Worm (Caenorhabditis elegans) whole organism, L4 larva: Measurements from ENCODE around the gene dao-3.

Experiments used
- F26F4.8 ChIP-seq: fragments of 200-800 bp; sonication (Bioruptor generic); conservative IDR thresholded peaks from 2 replicates; pipeline ENCODE4 v1.3.6; 2022; ENCODE audit warnings: missing genetic modification characterization, missing compliant biosample characterization
- F37D6.2 ChIP-seq: sonication (generic microtip); optimal IDR thresholded peaks from 2 replicates; lab custom pipeline; 2016; ENCODE audit warnings: mild to moderate bottlenecking, missing genetic modification characterization, missing compliant biosample characterization
- F44E2.7 ChIP-seq: fragments of 200-800 bp; sonication (Bioruptor generic); IDR thresholded peaks from 2 replicates; pipeline ENCODE4 v2.1.2; 2022; ENCODE audit warnings: missing genetic modification characterization, missing compliant biosample characterization
- T20F7.1 ChIP-seq: fragments of 200-800 bp; sonication (Bioruptor generic); optimal IDR thresholded peaks from 2 replicates; lab custom pipeline; 2018; ENCODE audit warnings: mild to moderate bottlenecking, missing genetic modification characterization, missing compliant biosample characterization
- Y105C5A.15 ChIP-seq: fragments of 200-800 bp; sonication (Bioruptor generic); IDR thresholded peaks from 2 replicates; pipeline ENCODE4 v1.3.6; 2022; ENCODE audit warnings: missing genetic modification characterization, missing compliant biosample characterization
- ZK546.5 ChIP-seq, 2 experiments: sonication (generic microtip); optimal IDR thresholded peaks; 2 replicates each; lab custom pipeline; 2017; ENCODE audit warnings: missing biosample characterization in 2 of 2, missing genetic modification characterization in 2 of 2
- ama-1 ChIP-seq: fragments of 150-350 bp; optimal IDR thresholded peaks from 2 replicates; lab custom pipeline; 2014; ENCODE audit warnings: inconsistent platforms, mixed read lengths
- ceh-28 ChIP-seq: fragments of 150-350 bp; optimal IDR thresholded peaks from 2 replicates; lab custom pipeline; 2014; ENCODE audit warnings: missing biosample characterization, missing genetic modification reagents, missing genetic modification characterization
- ceh-32 ChIP-seq: sonication (generic microtip); optimal IDR thresholded peaks from 2 replicates; lab custom pipeline; 2016; ENCODE audit warnings: mild to moderate bottlenecking, missing genetic modification characterization, missing compliant biosample characterization; ENCODE audit not compliant: poor library complexity
- ceh-44 ChIP-seq: fragments of 200-800 bp; sonication (Bioruptor generic); IDR thresholded peaks from 2 replicates; pipeline ENCODE4 v1.3.6; 2022; ENCODE audit warnings: missing genetic modification reagents, missing genetic modification characterization, missing compliant biosample characterization
- ceh-82 ChIP-seq: sonication (generic microtip); optimal IDR thresholded peaks from 2 replicates; lab custom pipeline; 2017; ENCODE audit warnings: missing biosample characterization, missing genetic modification characterization
- ces-1 ChIP-seq: fragments of 150-350 bp; sonication (generic microtip); optimal IDR thresholded peaks from 4 replicates; lab custom pipeline; 2014; ENCODE audit warnings: missing biosample characterization, missing genetic modification reagents, missing genetic modification characterization
- ctbp-1 ChIP-seq: fragments of 200-800 bp; sonication (Bioruptor generic); IDR thresholded peaks from 2 replicates; pipeline ENCODE4 v1.3.6; 2022; ENCODE audit warnings: missing genetic modification reagents, missing genetic modification characterization, missing compliant biosample characterization
- daf-12 ChIP-seq: fragments of 150-350 bp; optimal IDR thresholded peaks from 2 replicates; lab custom pipeline; 2014; ENCODE audit warnings: missing biosample characterization, missing genetic modification reagents, missing genetic modification characterization
- daf-16 ChIP-seq, 3 experiments: sonication (generic microtip); optimal IDR thresholded peaks; 2 replicates each; lab custom pipeline; 2016 to 2017; ENCODE audit warnings: missing genetic modification characterization in 3 of 3, missing genetic modification reagents in 3 of 3, mild to moderate bottlenecking in 2 of 3, missing compliant biosample characterization in 2 of 3, missing biosample characterization in 1 of 3, moderate library complexity in 1 of 3
- daf-8 ChIP-seq: fragments of 200-800 bp; sonication (Bioruptor generic); IDR thresholded peaks from 2 replicates; pipeline ENCODE4 v1.3.6; 2022; ENCODE audit warnings: missing genetic modification characterization, missing compliant biosample characterization
- dmd-8 ChIP-seq: fragments of 200-800 bp; sonication (Bioruptor generic); IDR thresholded peaks from 2 replicates; pipeline ENCODE4 v1.3.6; 2022; ENCODE audit warnings: missing genetic modification characterization, missing compliant biosample characterization
- duxl-1 ChIP-seq: sonication (generic microtip); optimal IDR thresholded peaks from 2 replicates; lab custom pipeline; 2016; ENCODE audit warnings: mild to moderate bottlenecking, missing genetic modification characterization, moderate library complexity, missing compliant biosample characterization; ENCODE audit not compliant: poor library complexity
- egl-43 ChIP-seq: fragments of 200-800 bp; sonication (Bioruptor generic); IDR thresholded peaks from 2 replicates; pipeline ENCODE4 v1.3.6; 2022; ENCODE audit warnings: missing genetic modification reagents, missing genetic modification characterization, missing compliant biosample characterization
- gei-8 ChIP-seq: fragments of 200-800 bp; sonication (Bioruptor generic); optimal IDR thresholded peaks from 2 replicates; lab custom pipeline; 2018; ENCODE audit warnings: mild to moderate bottlenecking, missing genetic modification characterization, missing compliant biosample characterization
- hmg-1.1 ChIP-seq: fragments of 200-800 bp; sonication (Bioruptor generic); IDR thresholded peaks from 2 replicates; pipeline ENCODE4 v1.3.6; 2022; ENCODE audit warnings: missing genetic modification reagents, missing genetic modification characterization, missing compliant biosample characterization
- jun-1 ChIP-seq: fragments of 150-350 bp; optimal IDR thresholded peaks from 2 replicates; lab custom pipeline; 2014; ENCODE audit warnings: missing biosample characterization, missing genetic modification reagents, missing genetic modification characterization
- lin-13 ChIP-seq: fragments of 150-350 bp; optimal IDR thresholded peaks from 2 replicates; lab custom pipeline; 2014; ENCODE audit warnings: missing biosample characterization, missing genetic modification reagents, missing genetic modification characterization
- lin-38 ChIP-seq: fragments of 200-800 bp; sonication (Bioruptor generic); IDR thresholded peaks from 2 replicates; pipeline ENCODE4 v1.3.6; 2022; ENCODE audit warnings: missing genetic modification reagents, missing genetic modification characterization, missing compliant biosample characterization
- lin-39 ChIP-seq: fragments of 150-350 bp; optimal IDR thresholded peaks from 2 replicates; lab custom pipeline; 2014; ENCODE audit warnings: missing biosample characterization, missing genetic modification reagents, missing genetic modification characterization
- lir-3 ChIP-seq: sonication (generic microtip); optimal IDR thresholded peaks from 2 replicates; lab custom pipeline; 2016; ENCODE audit warnings: mild to moderate bottlenecking, missing genetic modification characterization, missing compliant biosample characterization
- lsy-2 ChIP-seq, 2 experiments: fragments of 150-350 bp in 1 of 2; sonication (generic microtip) in 1 of 2; optimal IDR thresholded peaks; 2 replicates each; lab custom pipeline; 2014 to 2017; ENCODE audit warnings: missing biosample characterization in 2 of 2, missing genetic modification characterization in 2 of 2
- madf-9 ChIP-seq: fragments of 200-800 bp; sonication (Bioruptor generic); conservative IDR thresholded peaks from 2 replicates; pipeline ENCODE4 v1.3.6; 2022; ENCODE audit warnings: missing genetic modification reagents, missing genetic modification characterization, missing compliant biosample characterization
- mdl-1 ChIP-seq, 2 experiments: fragments of 150-350 bp in 1 of 2; sonication (generic microtip) in 1 of 2; optimal IDR thresholded peaks; 2 replicates each; lab custom pipeline; 2014 to 2017; ENCODE audit warnings: missing biosample characterization in 2 of 2, missing genetic modification characterization in 2 of 2
- mep-1 ChIP-seq: fragments of 150-350 bp; sonication (generic microtip); optimal IDR thresholded peaks from 3 replicates; lab custom pipeline; 2014; ENCODE audit warnings: missing biosample characterization, missing genetic modification characterization
- mes-2 ChIP-seq: sonication (generic microtip); optimal IDR thresholded peaks from 2 replicates; lab custom pipeline; 2016; ENCODE audit warnings: missing genotype, mild to moderate bottlenecking, missing genetic modification characterization, missing compliant biosample characterization; ENCODE audit not compliant: poor library complexity, severe bottlenecking
- mxl-2 ChIP-seq: fragments of 200-800 bp; sonication (Bioruptor generic); conservative IDR thresholded peaks from 2 replicates; pipeline ENCODE4 v1.3.6; 2022; ENCODE audit warnings: missing genetic modification reagents, missing genetic modification characterization, missing compliant biosample characterization
- mxl-3 ChIP-seq: fragments of 200-800 bp; sonication (Bioruptor generic); optimal IDR thresholded peaks from 2 replicates; lab custom pipeline; 2018; ENCODE audit warnings: mild to moderate bottlenecking, missing genetic modification characterization, missing compliant biosample characterization
- nhr-10 ChIP-seq: fragments of 150-350 bp; optimal IDR thresholded peaks from 2 replicates; lab custom pipeline; 2014; ENCODE audit warnings: missing biosample characterization, missing genetic modification characterization
- nhr-111 ChIP-seq: fragments of 200-800 bp; sonication (Bioruptor generic); optimal IDR thresholded peaks from 2 replicates; lab custom pipeline; 2018; ENCODE audit warnings: mild to moderate bottlenecking, missing genetic modification characterization, missing compliant biosample characterization
- nhr-42 ChIP-seq: fragments of 200-800 bp; sonication (Bioruptor generic); IDR thresholded peaks from 2 replicates; pipeline ENCODE4 v1.3.6; 2022; ENCODE audit warnings: missing genetic modification characterization, missing compliant biosample characterization
- nhr-48 ChIP-seq: sonication (generic microtip); optimal IDR thresholded peaks from 2 replicates; lab custom pipeline; 2016; ENCODE audit warnings: mild to moderate bottlenecking, missing genetic modification characterization, missing compliant biosample characterization
- nhr-6 ChIP-seq: fragments of 150-350 bp; optimal IDR thresholded peaks from 2 replicates; lab custom pipeline; 2014; ENCODE audit warnings: missing biosample characterization, missing genetic modification characterization
- nhr-77 ChIP-seq: fragments of 150-350 bp; optimal IDR thresholded peaks from 2 replicates; lab custom pipeline; 2014; ENCODE audit warnings: missing biosample characterization, missing genetic modification characterization
- pha-4 ChIP-seq, 2 experiments: fragments of 150-350 bp in 1 of 2; fragments of 200-800 bp in 1 of 2; sonication (Bioruptor generic) in 1 of 2; IDR thresholded peaks in 1 of 2; optimal IDR thresholded peaks in 1 of 2; 2 replicates each; pipeline versions ENCODE4 v1.3.6 to Lab custom; 2014 to 2022; ENCODE audit warnings: missing genetic modification characterization in 2 of 2, missing genetic modification reagents in 2 of 2, missing biosample characterization in 1 of 2, missing compliant biosample characterization in 1 of 2
- pqm-1 ChIP-seq: sonication (generic microtip); optimal IDR thresholded peaks from 2 replicates; lab custom pipeline; 2017; ENCODE audit warnings: missing biosample characterization, missing genetic modification characterization
- rbr-2 ChIP-seq: sonication (generic microtip); optimal IDR thresholded peaks from 2 replicates; lab custom pipeline; 2016; ENCODE audit warnings: missing genotype, missing genetic modification characterization, missing compliant biosample characterization
- sdz-12 ChIP-seq: fragments of 200-800 bp; sonication (Bioruptor generic); optimal IDR thresholded peaks from 2 replicates; lab custom pipeline; 2018; ENCODE audit warnings: mild to moderate bottlenecking, missing genetic modification characterization, missing compliant biosample characterization
- skn-1 ChIP-seq: fragments of 150-350 bp; optimal IDR thresholded peaks from 2 replicates; lab custom pipeline; 2014; ENCODE audit warnings: missing biosample characterization, missing genetic modification characterization
- tra-1 ChIP-seq: fragments of 200-800 bp; sonication (Bioruptor generic); IDR thresholded peaks from 2 replicates; pipeline ENCODE4 v1.3.6; 2022; ENCODE audit warnings: missing genetic modification reagents, missing genetic modification characterization, missing compliant biosample characterization
- unc-62 ChIP-seq, 3 experiments: fragments of 150-350 bp in 1 of 3; sonication (generic microtip); optimal IDR thresholded peaks in 2 of 3; peaks in 1 of 3; 1 replicate in 1 of 3; 2 replicates in 2 of 3; lab custom pipeline; 2014 to 2017; ENCODE audit warnings: missing biosample characterization in 3 of 3, missing genetic modification characterization in 3 of 3, missing genetic modification reagents in 3 of 3, missing genotype in 1 of 3
- zfp-2 ChIP-seq: sonication (generic microtip); optimal IDR thresholded peaks from 2 replicates; lab custom pipeline; 2016; ENCODE audit warnings: mild to moderate bottlenecking, missing genetic modification characterization, missing compliant biosample characterization
- ztf-7 ChIP-seq: fragments of 150-350 bp; optimal IDR thresholded peaks from 2 replicates; lab custom pipeline; 2014; ENCODE audit warnings: missing biosample characterization, missing genetic modification characterization

The dao-3 gene

ce11 chrX:8109531-8109930, 23.2 kb upstream of the dao-3 start (continued):
- TF ChIP-seq rbr-2 (tag; lab: Kevin White, UChicago) (peak; percentile 8), ceh-44 (GFP tag; lab: Robert Waterston, UW) (no peak), Y105C5A.15 (GFP tag; lab: Robert Waterston, UW) (no peak), ceh-28 (tag; lab: Kevin White, UChicago) (no peak), F26F4.8 (no peak), gei-8 (GFP tag; lab: Kevin White, UChicago) (no peak), nhr-42 (GFP tag; lab: Robert Waterston, UW) (no peak), lir-3 (no peak), hmg-1.1 (GFP tag; lab: Robert Waterston, UW) (peak; percentile 70), mxl-2 (no peak), zfp-2 (tag; lab: Kevin White, UChicago) (no peak), nhr-48 (tag; lab: Kevin White, UChicago) (no peak), skn-1 (tag; lab: Kevin White, UChicago) (no peak), nhr-6 (tag; lab: Kevin White, UChicago) (no peak), ceh-82 (no peak), T20F7.1 (GFP tag; lab: Kevin White, UChicago) (no peak), nhr-77 (peak; percentile 26), ces-1 (no peak), mes-2 (tag; lab: Kevin White, UChicago) (peak; percentile 71), ceh-32 (tag; lab: Kevin White, UChicago) (no peak)

- TF ChIP-seq dmd-8 = no peak
- no peak for TF ChIP-seq tra-1
- no peak for TF ChIP-seq F37D6.2 (tag; lab: Kevin White, UChicago)
- TF ChIP-seq pqm-1 (tag; lab: Kevin White, UChicago) = no peak
- TF ChIP-seq lin-38 = no peak
- no peak for TF ChIP-seq ceh-32 (tag; lab: Kevin White, UChicago)
- no peak for TF ChIP-seq F44E2.7 (GFP tag; lab: Robert Waterston, UW)
- TF ChIP-seq ceh-44 (GFP tag; lab: Robert Waterston, UW) = no peak
- no peak for TF ChIP-seq mep-1
- TF ChIP-seq nhr-48 (tag; lab: Kevin White, UChicago) = no peak
- no peak for TF ChIP-seq daf-8 (GFP tag; lab: Robert Waterston, UW)
- no peak for TF ChIP-seq ctbp-1 (GFP tag; lab: Robert Waterston, UW)
- no peak for TF ChIP-seq unc-62 (GFP tag; optimal IDR thresholded peaks at IDR 0.05 in 1 of 2; lab: Kevin White, UChicago)
- TF ChIP-seq unc-62 (tag; optimal IDR thresholded peaks at IDR 0.05; lab: Kevin White, UChicago) = no peak
- TF ChIP-seq duxl-1 = no peak
- no peak for TF ChIP-seq lin-13 (GFP tag; lab: Kevin White, UChicago)
- TF ChIP-seq pha-4 (GFP tag; IDR thresholded peaks at IDR 0.05; lab: Robert Waterston, UW) = no peak
- no peak for TF ChIP-seq pha-4 (tag; optimal IDR thresholded peaks at IDR 0.05; lab: Kevin White, UChicago)
- TF ChIP-seq nhr-10 (tag; lab: Kevin White, UChicago) = no peak
- TF ChIP-seq, all 104 proteins: peak for 0
Observed at ce11 chrX:8107921-8108320, 21.6 kb upstream of the dao-3 start, which contains the start of gene K07E3.9. K07E3.9 (plus strand) TSS chrX:8108221.

ce11 chrX:8103899-8104298, 17.5 kb upstream of the dao-3 start, which contains the start of gene K07E3.2:
K07E3.2 (plus strand) TSS chrX:8104298.
- TF ChIP-seq lin-38 (no peak), ztf-7 (tag; lab: Kevin White, UChicago) (peak; percentile 1), madf-9 (GFP tag; lab: Robert Waterston, UW) (no peak), F26F4.8 (no peak), daf-12 (tag; lab: Kevin White, UChicago) (no peak), mxl-3 (no peak), lin-39 (tag; lab: Kevin White, UChicago) (no peak), F37D6.2 (tag; lab: Kevin White, UChicago) (no peak), egl-43 (GFP tag; lab: Robert Waterston, UW) (no peak), lsy-2 (tag; optimal IDR thresholded peaks at IDR 0.05; lab: Kevin White, UChicago) (no peak), mes-2 (tag; lab: Kevin White, UChicago) (peak; percentile 66), mdl-1 (tag; optimal IDR thresholded peaks at IDR 0.05; lab: Kevin White, UChicago) (no peak), sdz-12 (GFP tag; lab: Kevin White, UChicago) (no peak), jun-1 (tag; lab: Kevin White, UChicago) (no peak), daf-8 (GFP tag; lab: Robert Waterston, UW) (no peak), daf-16 (GFP tag; optimal IDR thresholded peaks at IDR 0.05; lab: Kevin White, UChicago) (no peak), daf-16 (tag; optimal IDR thresholded peaks at IDR 0.05; lab: Kevin White, UChicago) (no peak), nhr-111 (GFP tag; lab: Kevin White, UChicago) (no peak), ama-1 (lab: Kevin White, UChicago) (no peak), rbr-2 (tag; lab: Kevin White, UChicago) (peak; percentile 29), ZK546.5 (tag; optimal IDR thresholded peaks at IDR 0.05; lab: Kevin White, UChicago) (no peak)
